Fruit fly (Drosophila melanogaster) whole organism, wandering third instar larva: Measurements from ENCODE around the gene CG32262.

Experiments
- Myc ChIP-seq: fragments of >200 bp; optimal IDR thresholded peaks from 2 replicates; lab custom pipeline; 2017
- ey ChIP-seq: fragments of 200-800 bp; sonication (Bioruptor generic); optimal IDR thresholded peaks from 2 replicates; lab custom pipeline; 2016; ENCODE audit warnings: missing biosample characterization, missing genetic modification characterization

dm6 chr3L:3770823-3771222 is 39.2 kb downstream of the CG32262 start:
- TF ChIP-seq Myc (lab: Kevin White, UChicago), result no peak
- TF ChIP-seq ey (GFP tag; lab: Kevin White, UChicago), result no peak
